Worm (Caenorhabditis elegans): ENCODE results near the gene F08D12.12.

DNA sequence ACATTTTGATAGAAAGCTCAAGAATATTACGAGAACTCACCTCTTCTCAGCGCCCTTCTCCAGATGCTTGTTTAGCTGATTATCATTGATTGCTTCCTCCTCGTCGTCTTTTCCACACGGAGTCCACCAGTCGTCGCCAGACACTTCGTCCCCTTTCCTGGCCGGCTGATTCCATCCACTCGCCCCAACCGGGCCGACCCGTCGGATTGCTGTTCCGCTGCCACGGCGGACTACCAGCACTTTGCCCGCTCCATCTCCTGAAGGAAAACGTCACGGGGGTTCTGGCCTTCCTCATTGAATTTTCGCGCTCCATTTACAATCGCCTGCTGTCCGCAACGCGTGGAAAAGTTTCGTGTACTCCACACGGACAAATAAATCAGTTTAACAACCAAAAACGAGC is 3.5 kb downstream of the F08D12.12 start:
- TF ChIP-seq pha-4 (tag; optimal IDR thresholded peaks at IDR 0.05) (no peak), hlh-1 (tag; optimal IDR thresholded peaks at IDR 0.05) (no peak), lin-13 (tag; optimal IDR thresholded peaks at IDR 0.05) (no peak), unc-62 (GFP tag; optimal IDR thresholded peaks at IDR 0.05) (no peak), nhr-237 (tag; optimal IDR thresholded peaks at IDR 0.05) (no peak), ztf-11 (tag; optimal IDR thresholded peaks at IDR 0.05) (no peak), nhr-12 (tag; optimal IDR thresholded peaks at IDR 0.05) (no peak), drap-1 (GFP tag; optimal IDR thresholded peaks at IDR 0.05) (no peak), ces-1 (GFP tag; optimal IDR thresholded peaks at IDR 0.05) (no peak), snpc-4 (tag; optimal IDR thresholded peaks at IDR 0.05) (no peak), unc-39 (tag; optimal IDR thresholded peaks at IDR 0.05) (no peak), mab-5 (tag; optimal IDR thresholded peaks at IDR 0.05) (no peak), cnd-1 (tag; optimal IDR thresholded peaks at IDR 0.05) (no peak)
